Worm (Caenorhabditis elegans) whole organism, L2 larva: ENCODE measurements around the gene copd-1.

Experiments
- C34F6.9 ChIP-seq: fragments of 150-350 bp; optimal IDR thresholded peaks from 2 replicates; lab custom pipeline; 2014; ENCODE audit warnings: missing biosample characterization, missing genetic modification characterization
- F13H6.1 ChIP-seq: sonication (generic microtip); optimal IDR thresholded peaks from 2 replicates; lab custom pipeline; 2016; ENCODE audit warnings: missing genetic modification characterization, missing compliant biosample characterization
- Y55F3AM.14 ChIP-seq: fragments of 200-800 bp; sonication (Bioruptor generic); optimal IDR thresholded peaks from 2 replicates; lab custom pipeline; 2018; ENCODE audit warnings: mild to moderate bottlenecking, missing genetic modification characterization, missing compliant biosample characterization
- ZK546.5 ChIP-seq: sonication (generic microtip); optimal IDR thresholded peaks from 2 replicates; lab custom pipeline; 2017; ENCODE audit warnings: missing biosample characterization, missing genetic modification characterization
- ama-1 ChIP-seq: fragments of 150-350 bp; optimal IDR thresholded peaks from 2 replicates; lab custom pipeline; 2018; ENCODE audit warnings: inconsistent platforms
- blmp-1 ChIP-seq: sonication (generic microtip); optimal IDR thresholded peaks from 2 replicates; lab custom pipeline; 2017; ENCODE audit warnings: missing genetic modification characterization, mild to moderate bottlenecking, missing compliant biosample characterization, antibody characterized with exemption, moderate library complexity; ENCODE audit not compliant: insufficient read depth
- ceh-16 ChIP-seq: fragments of 150-350 bp; optimal IDR thresholded peaks from 2 replicates; lab custom pipeline; 2014; ENCODE audit warnings: missing biosample characterization, missing genetic modification characterization
- ceh-82 ChIP-seq: fragments of 150-350 bp; optimal IDR thresholded peaks from 2 replicates; lab custom pipeline; 2014; ENCODE audit warnings: missing biosample characterization, missing genetic modification characterization
- crh-2 ChIP-seq: sonication (generic microtip); optimal IDR thresholded peaks from 2 replicates; lab custom pipeline; 2017; ENCODE audit warnings: missing biosample characterization, missing genetic modification characterization
- elt-1 ChIP-seq: fragments of 150-350 bp; optimal IDR thresholded peaks from 2 replicates; lab custom pipeline; 2014; ENCODE audit warnings: missing biosample characterization, missing genetic modification characterization
- elt-3 ChIP-seq: sonication (generic microtip); optimal IDR thresholded peaks from 2 replicates; lab custom pipeline; 2017; ENCODE audit warnings: missing biosample characterization, missing genetic modification characterization
- fos-1 ChIP-seq: fragments of 150-350 bp; optimal IDR thresholded peaks from 2 replicates; lab custom pipeline; 2014; ENCODE audit warnings: missing biosample characterization, missing genetic modification characterization
- gmeb-1 ChIP-seq: fragments of 150-350 bp; optimal IDR thresholded peaks from 2 replicates; lab custom pipeline; 2014; ENCODE audit warnings: missing biosample characterization, missing genetic modification characterization
- lin-11 ChIP-seq: fragments of 150-350 bp; sonication (generic microtip); optimal IDR thresholded peaks from 2 replicates; lab custom pipeline; 2014; ENCODE audit warnings: missing biosample characterization, missing genetic modification characterization, inconsistent platforms, mixed read lengths
- lin-13 ChIP-seq: fragments of 150-350 bp; optimal IDR thresholded peaks from 2 replicates; lab custom pipeline; 2014; ENCODE audit warnings: missing biosample characterization, missing genetic modification reagents, missing genetic modification characterization
- lin-39 ChIP-seq: fragments of 150-350 bp; optimal IDR thresholded peaks from 2 replicates; lab custom pipeline; 2014; ENCODE audit warnings: missing biosample characterization, missing genetic modification reagents, missing genetic modification characterization
- lsy-2 ChIP-seq, 2 experiments: fragments of 150-350 bp in 1 of 2; sonication (generic microtip) in 1 of 2; optimal IDR thresholded peaks; 2 replicates each; lab custom pipeline; 2014 to 2017; ENCODE audit warnings: missing biosample characterization in 2 of 2, missing genetic modification characterization in 2 of 2
- mab-5 ChIP-seq: fragments of 150-350 bp; optimal IDR thresholded peaks from 2 replicates; lab custom pipeline; 2014; ENCODE audit warnings: missing biosample characterization, missing genetic modification characterization
- mbf-1 ChIP-seq: sonication (generic microtip); optimal IDR thresholded peaks from 2 replicates; lab custom pipeline; 2017; ENCODE audit warnings: missing biosample characterization, missing genetic modification characterization
- mdl-1 ChIP-seq, 2 experiments: fragments of 150-350 bp in 1 of 2; sonication (generic microtip) in 1 of 2; optimal IDR thresholded peaks; 2 replicates each; lab custom pipeline; 2017; ENCODE audit warnings: missing biosample characterization in 2 of 2, missing genetic modification characterization in 2 of 2
- nhr-10 ChIP-seq: sonication (generic microtip); optimal IDR thresholded peaks from 2 replicates; lab custom pipeline; 2017; ENCODE audit warnings: missing biosample characterization, missing genetic modification characterization
- nhr-11 ChIP-seq: fragments of 150-350 bp; optimal IDR thresholded peaks from 2 replicates; lab custom pipeline; 2014; ENCODE audit warnings: missing biosample characterization, missing genetic modification characterization
- nhr-129 ChIP-seq: fragments of 150-350 bp; optimal IDR thresholded peaks from 2 replicates; lab custom pipeline; 2014; ENCODE audit warnings: missing biosample characterization, missing genetic modification characterization
- nhr-21 ChIP-seq: fragments of 150-350 bp; optimal IDR thresholded peaks from 2 replicates; lab custom pipeline; 2014; ENCODE audit warnings: missing biosample characterization, missing genetic modification characterization
- nhr-237 ChIP-seq: fragments of 150-350 bp; optimal IDR thresholded peaks from 2 replicates; lab custom pipeline; 2014; ENCODE audit warnings: missing biosample characterization, missing genetic modification characterization
- nhr-25 ChIP-seq: fragments of 150-350 bp; sonication (generic microtip); optimal IDR thresholded peaks from 3 replicates; lab custom pipeline; 2014; ENCODE audit warnings: missing biosample characterization, missing genetic modification characterization
- nhr-6 ChIP-seq: fragments of 150-350 bp; optimal IDR thresholded peaks from 2 replicates; lab custom pipeline; 2014; ENCODE audit warnings: missing biosample characterization, missing genetic modification characterization
- nhr-77 ChIP-seq: fragments of 150-350 bp; optimal IDR thresholded peaks from 2 replicates; lab custom pipeline; 2014; ENCODE audit warnings: missing biosample characterization, missing genetic modification characterization
- peb-1 ChIP-seq: fragments of 150-350 bp; optimal IDR thresholded peaks from 2 replicates; lab custom pipeline; 2014; ENCODE audit warnings: missing biosample characterization, missing genetic modification characterization
- sem-4 ChIP-seq: fragments of 150-350 bp; optimal IDR thresholded peaks from 2 replicates; lab custom pipeline; 2014; ENCODE audit warnings: missing biosample characterization, missing genetic modification reagents, missing genetic modification characterization
- sma-3 ChIP-seq: sonication (generic microtip); optimal IDR thresholded peaks from 2 replicates; lab custom pipeline; 2016; ENCODE audit warnings: missing genetic modification reagents, missing genetic modification characterization, missing compliant biosample characterization
- sma-9 ChIP-seq, 2 experiments: fragments of 150-350 bp in 1 of 2; sonication (generic microtip) in 1 of 2; optimal IDR thresholded peaks; 2 replicates each; lab custom pipeline; 2014 to 2016; ENCODE audit warnings: missing genetic modification characterization in 2 of 2, mild to moderate bottlenecking in 1 of 2, missing biosample characterization in 1 of 2, missing compliant biosample characterization in 1 of 2, missing genetic modification reagents in 1 of 2, moderate library complexity in 1 of 2
- zag-1 ChIP-seq: fragments of 150-350 bp; optimal IDR thresholded peaks from 2 replicates; lab custom pipeline; 2014; ENCODE audit warnings: missing biosample characterization, missing genetic modification characterization
- ztf-11 ChIP-seq: sonication (generic microtip); optimal IDR thresholded peaks from 2 replicates; lab custom pipeline; 2017; ENCODE audit warnings: missing biosample characterization, missing genetic modification characterization

copd-1 gene

ce11 chrIII:6601073-6601472, 23.7 kb downstream of the copd-1 start, which contains the start of gene let-765:
let-765 (minus strand) TSS chrIII:6601173.
- TF ChIP-seq lsy-2 (tag; optimal IDR thresholded peaks at IDR 0.05; lab: Kevin White, UChicago) (no peak), sem-4 (tag; lab: Kevin White, UChicago) (no peak), lin-13 (GFP tag; lab: Kevin White, UChicago) (no peak), elt-1 (tag; lab: Kevin White, UChicago) (no peak), mdl-1 (tag; optimal IDR thresholded peaks at IDR 0.05; lab: Kevin White, UChicago) (no peak), nhr-21 (tag; lab: Kevin White, UChicago) (no peak), fos-1 (no peak), ZK546.5 (no peak), ceh-82 (tag; lab: Kevin White, UChicago) (no peak), nhr-6 (no peak), nhr-11 (tag; lab: Kevin White, UChicago) (no peak), nhr-77 (tag; lab: Kevin White, UChicago) (no peak), nhr-25 (tag; lab: Kevin White, UChicago) (no peak), Y55F3AM.14 (no peak)

- no peak for TF ChIP-seq elt-3 (tag; lab: Kevin White, UChicago)
- no peak for TF ChIP-seq sma-3 (GFP tag; lab: Kevin White, UChicago)
- TF ChIP-seq elt-1 (tag; lab: Kevin White, UChicago) = no peak
- no peak for TF ChIP-seq lin-13 (GFP tag; lab: Kevin White, UChicago)
- TF ChIP-seq ztf-11 (tag; lab: Kevin White, UChicago) = no peak
- TF ChIP-seq F13H6.1 (tag; lab: Kevin White, UChicago) = no peak
- no peak for TF ChIP-seq crh-2
- no peak for TF ChIP-seq nhr-237 (tag; lab: Kevin White, UChicago)
- no peak for TF ChIP-seq ceh-16 (tag; lab: Kevin White, UChicago)
Observed at ce11 chrIII:6594069-6594468, 30.7 kb downstream of the copd-1 start.

ce11 chrIII:6592075-6592474, 32.7 kb downstream of the copd-1 start, which contains the start of gene F20H11.1:
F20H11.1 (minus strand) TSS chrIII:6592175.
- TF ChIP-seq sma-9 (GFP tag; optimal IDR thresholded peaks at IDR 0.05; lab: Kevin White, UChicago) (no peak), sma-9 (tag; optimal IDR thresholded peaks at IDR 0.05; lab: Kevin White, UChicago) (no peak), Y55F3AM.14 (no peak), F13H6.1 (tag; lab: Kevin White, UChicago) (no peak), nhr-6 (no peak), lin-39 (tag; lab: Kevin White, UChicago) (no peak), mab-5 (tag; lab: Kevin White, UChicago) (no peak), ama-1 (no peak), fos-1 (no peak), gmeb-1 (tag; lab: Kevin White, UChicago) (no peak), mbf-1 (tag; lab: Kevin White, UChicago) (no peak), C34F6.9 (tag; lab: Kevin White, UChicago) (no peak), lin-13 (GFP tag; lab: Kevin White, UChicago) (no peak), peb-1 (tag; lab: Kevin White, UChicago) (no peak), nhr-237 (tag; lab: Kevin White, UChicago) (no peak), sma-3 (GFP tag; lab: Kevin White, UChicago) (no peak), nhr-10 (tag; lab: Kevin White, UChicago) (no peak)

- no peak for TF ChIP-seq elt-1 (tag; lab: Kevin White, UChicago)
- TF ChIP-seq peb-1 (tag; lab: Kevin White, UChicago) = no peak
- TF ChIP-seq zag-1 (tag; lab: Kevin White, UChicago) = no peak
- TF ChIP-seq sma-9 (GFP tag; optimal IDR thresholded peaks at IDR 0.05; lab: Kevin White, UChicago) = no peak
- TF ChIP-seq sma-9 (tag; optimal IDR thresholded peaks at IDR 0.05; lab: Kevin White, UChicago) = no peak
- no peak for TF ChIP-seq sem-4 (tag; lab: Kevin White, UChicago)
- no peak for TF ChIP-seq nhr-21 (tag; lab: Kevin White, UChicago)
- TF ChIP-seq blmp-1 (tag; lab: Kevin White, UChicago) = no peak
- no peak for TF ChIP-seq F13H6.1 (tag; lab: Kevin White, UChicago)
- no peak for TF ChIP-seq crh-2
- no peak for TF ChIP-seq nhr-10 (tag; lab: Kevin White, UChicago)
- TF ChIP-seq nhr-129 (tag; lab: Kevin White, UChicago) = no peak
- no peak for TF ChIP-seq lsy-2 (tag; optimal IDR thresholded peaks at IDR 0.05; lab: Kevin White, UChicago)
- no peak for TF ChIP-seq lin-11 (tag; lab: Kevin White, UChicago)
- no peak for TF ChIP-seq Y55F3AM.14
- TF ChIP-seq nhr-77 (tag; lab: Kevin White, UChicago) = no peak
- no peak for TF ChIP-seq mab-5 (tag; lab: Kevin White, UChicago)
Observed at ce11 chrIII:6589499-6589898, 35.3 kb downstream of the copd-1 start.
